Worm (Caenorhabditis elegans): ENCODE data around the gene C33D3.4.
A peak's percentile ranks its signal among the peaks of the same experiment; 100 is the strongest.

The C33D3.4 gene

ce11 chrX:10453960-10454359, 34.9 kb upstream of the C33D3.4 start, which contains the start of gene lgc-41:
Gene lgc-41 (plus strand): TSS chrX:10454260.
- TF ChIP-seq zip-11 (GFP tag; IDR thresholded peaks at IDR 0.05) = no peak
- TF ChIP-seq daf-12 (tag; optimal IDR thresholded peaks at IDR 0.05) = no peak
- TF ChIP-seq gei-8 (GFP tag; optimal IDR thresholded peaks at IDR 0.05) = no peak
- TF ChIP-seq fos-1 (tag; optimal IDR thresholded peaks at IDR 0.05) = no peak
- TF ChIP-seq T26A8.4 (GFP tag; IDR thresholded peaks at IDR 0.05) = no peak
- no peak for TF ChIP-seq mxl-3 (GFP tag; optimal IDR thresholded peaks at IDR 0.05)
- TF ChIP-seq daf-19 (GFP tag; conservative IDR thresholded peaks at IDR 0.05) = no peak
- no peak for TF ChIP-seq zfp-3 (GFP tag; conservative IDR thresholded peaks at IDR 0.05)
- TF ChIP-seq F44E2.7 (GFP tag; IDR thresholded peaks at IDR 0.05) = no peak
- TF ChIP-seq hlh-30 (tag; optimal IDR thresholded peaks at IDR 0.05; ENCODE audit: insufficient read depth) = no peak
- TF ChIP-seq vab-7 (GFP tag; IDR thresholded peaks at IDR 0.05) = no peak
- TF ChIP-seq ztf-11 (tag; optimal IDR thresholded peaks at IDR 0.05) = no peak
- TF ChIP-seq arid-1 (GFP tag; conservative IDR thresholded peaks at IDR 0.05) = no peak
- no peak for TF ChIP-seq aly-2 (tag; optimal IDR thresholded peaks at IDR 0.05)
- TF ChIP-seq set-16 (GFP tag; IDR thresholded peaks at IDR 0.05) = no peak
- no peak for TF ChIP-seq mdt-29 (GFP tag; IDR thresholded peaks at IDR 0.05)

DNA sequence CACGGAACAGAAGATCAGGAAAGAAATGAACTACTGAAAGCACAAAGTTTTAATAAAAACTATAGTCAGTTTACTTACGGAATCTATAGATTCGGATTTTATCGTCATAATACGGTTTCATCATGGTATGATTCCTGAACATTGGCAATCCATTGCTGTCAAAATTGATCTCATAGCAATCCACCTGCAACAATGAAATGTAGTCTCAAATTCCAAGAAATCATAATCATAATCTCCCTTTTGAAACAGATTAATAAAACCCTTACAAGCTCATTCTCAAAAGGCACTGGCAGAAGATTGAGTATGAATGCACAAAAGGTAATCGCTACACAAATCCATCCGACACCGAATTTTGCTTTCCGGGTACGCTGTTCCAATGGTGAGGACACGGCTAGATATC, 26.5 kb upstream of the C33D3.4 start:
- peak in 1 of 2 experiments; percentile 10 for TF ChIP-seq unc-62 (GFP tag; optimal IDR thresholded peaks at IDR 0.05 in 1 of 2)
- TF ChIP-seq unc-62 (tag; optimal IDR thresholded peaks at IDR 0.05) = no peak
- no peak for TF ChIP-seq fkh-10 (GFP tag; optimal IDR thresholded peaks at IDR 0.05)

- TF ChIP-seq hlh-11 (tag; optimal IDR thresholded peaks at IDR 0.05) = no peak
- TF ChIP-seq unc-62 (GFP tag; optimal IDR thresholded peaks at IDR 0.05 in 1 of 2) = peak in 1 of 2 experiments; percentile 60
- no peak for TF ChIP-seq unc-62 (tag; optimal IDR thresholded peaks at IDR 0.05)
These were observed 25.3 kb upstream of the C33D3.4 start, which contains the start of gene C39B10.1 for ce11 chrX:10463542-10463941. Gene C39B10.1 (minus strand): TSS chrX:10463642.

- TF ChIP-seq zag-1 (tag; optimal IDR thresholded peaks at IDR 0.05) (no peak), F37D6.2 (tag; optimal IDR thresholded peaks at IDR 0.05) (no peak), lsy-2 (tag; optimal IDR thresholded peaks at IDR 0.05) (no peak), ZK546.5 (tag; optimal IDR thresholded peaks at IDR 0.05) (no peak), lin-15B (tag; optimal IDR thresholded peaks at IDR 0.05) (no peak), sdz-12 (GFP tag; optimal IDR thresholded peaks at IDR 0.05) (no peak), zip-2 (tag; optimal IDR thresholded peaks at IDR 0.05) (no peak), dpl-1 (GFP tag; optimal IDR thresholded peaks at IDR 0.05) (no peak), Y48G9A.11 (GFP tag; IDR thresholded peaks at IDR 0.05) (no peak), pqm-1 (tag; optimal IDR thresholded peaks at IDR 0.05) (peak; percentile 78), Y105C5A.15 (GFP tag; IDR thresholded peaks at IDR 0.05) (no peak), fos-1 (tag; optimal IDR thresholded peaks at IDR 0.05) (no peak), lin-1 (GFP tag; IDR thresholded peaks at IDR 0.05) (no peak), madf-5 (GFP tag; IDR thresholded peaks at IDR 0.05) (no peak), daf-16 (GFP tag; optimal IDR thresholded peaks at IDR 0.05) (peak in 1 of 2 experiments; percentile 3), daf-16 (tag; optimal IDR thresholded peaks at IDR 0.05) (peak; percentile 49), duxl-1 (tag; optimal IDR thresholded peaks at IDR 0.05; ENCODE audit: poor library complexity) (no peak), nhr-11 (tag; optimal IDR thresholded peaks at IDR 0.05) (no peak), dve-1 (tag; optimal IDR thresholded peaks at IDR 0.05; ENCODE audit: insufficient read depth) (peak; percentile 55), zfp-2 (tag; optimal IDR thresholded peaks at IDR 0.05) (no peak), attf-4 (tag; optimal IDR thresholded peaks at IDR 0.05) (no peak), ceh-82 (tag; optimal IDR thresholded peaks at IDR 0.05) (no peak), F10B5.3 (tag; optimal IDR thresholded peaks at IDR 0.05) (no peak), lin-39 (tag; optimal IDR thresholded peaks at IDR 0.05) (no peak)
These were observed 13.8 kb upstream of the C33D3.4 start, which contains the start of gene elt-4 for ce11 chrX:10474998-10475577. Gene elt-4 (plus strand): TSS chrX:10475527.

Data from whole organism, L4 larva.